Worm (Caenorhabditis elegans) whole organism, young adult: ENCODE data around the gene abcf-2.
A peak's percentile ranks its signal among the peaks of the same experiment; 100 is the strongest.

Experiments used
- C17E4.6 ChIP-seq: fragments of 200-800 bp; sonication (Bioruptor generic); IDR thresholded peaks from 2 replicates; pipeline ENCODE4 v1.3.6; 2022; ENCODE audit warnings: missing genetic modification reagents, missing genetic modification characterization, missing compliant biosample characterization
- D2030.7 ChIP-seq: fragments of 200-800 bp; sonication (Bioruptor generic); IDR thresholded peaks from 2 replicates; pipeline ENCODE4 v1.3.6; 2022; ENCODE audit warnings: missing genetic modification reagents, missing genetic modification characterization, missing compliant biosample characterization
- F22D6.2 ChIP-seq: sonication (generic microtip); optimal IDR thresholded peaks from 2 replicates; lab custom pipeline; 2016; ENCODE audit warnings: mild to moderate bottlenecking, missing genetic modification characterization, missing compliant biosample characterization
- F23B12.7 ChIP-seq: sonication (generic microtip); optimal IDR thresholded peaks from 2 replicates; lab custom pipeline; 2017; ENCODE audit warnings: missing genetic modification characterization, mild to moderate bottlenecking, missing compliant biosample characterization, antibody characterized with exemption, moderate library complexity; ENCODE audit not compliant: insufficient read depth
- F33H1.4 ChIP-seq: fragments of 200-800 bp; sonication (Bioruptor generic); IDR thresholded peaks from 2 replicates; pipeline ENCODE4 v1.3.6; 2022; ENCODE audit warnings: missing genetic modification reagents, missing genetic modification characterization, missing compliant biosample characterization
- F39B2.1 ChIP-seq: fragments of 200-800 bp; sonication (Bioruptor generic); IDR thresholded peaks from 2 replicates; pipeline ENCODE4 v1.3.6; 2022; ENCODE audit warnings: missing genetic modification reagents, missing genetic modification characterization, missing compliant biosample characterization
- F49E8.2 ChIP-seq: sonication (generic microtip); optimal IDR thresholded peaks from 3 replicates; lab custom pipeline; 2017; ENCODE audit warnings: missing genetic modification characterization, mild to moderate bottlenecking, missing compliant biosample characterization, antibody characterized with exemption, moderate library complexity; ENCODE audit not compliant: insufficient read depth
- F52B5.7 ChIP-seq: sonication (generic microtip); optimal IDR thresholded peaks from 2 replicates; lab custom pipeline; 2016; ENCODE audit warnings: mild to moderate bottlenecking, missing genetic modification characterization, missing compliant biosample characterization
- Y79H2A.3 ChIP-seq: fragments of 200-800 bp; sonication (Bioruptor generic); conservative IDR thresholded peaks from 2 replicates; pipeline ENCODE4 v1.3.6; 2022; ENCODE audit warnings: missing genetic modification reagents, missing genetic modification characterization, missing compliant biosample characterization
- ZK185.1 ChIP-seq: sonication (generic microtip); optimal IDR thresholded peaks from 2 replicates; lab custom pipeline; 2016; ENCODE audit warnings: mild to moderate bottlenecking, missing genetic modification characterization, missing compliant biosample characterization; ENCODE audit not compliant: poor library complexity, severe bottlenecking
- atf-7 ChIP-seq: sonication (generic microtip); optimal IDR thresholded peaks from 2 replicates; lab custom pipeline; 2017; ENCODE audit warnings: mild to moderate bottlenecking, missing genetic modification characterization, missing compliant biosample characterization
- attf-3 ChIP-seq: fragments of 200-800 bp; sonication (Bioruptor generic); conservative IDR thresholded peaks from 2 replicates; pipeline ENCODE4 v1.3.6; 2022; ENCODE audit warnings: missing genetic modification reagents, missing genetic modification characterization, missing compliant biosample characterization
- attf-6 ChIP-seq: fragments of 200-800 bp; sonication (Bioruptor generic); IDR thresholded peaks from 2 replicates; pipeline ENCODE4 v1.3.6; 2022; ENCODE audit warnings: missing genetic modification reagents, missing genetic modification characterization, missing compliant biosample characterization
- bed-2 ChIP-seq: fragments of 200-800 bp; sonication (Bioruptor generic); IDR thresholded peaks from 2 replicates; pipeline ENCODE4 v1.3.6; 2022; ENCODE audit warnings: missing genetic modification reagents, missing genetic modification characterization, missing compliant biosample characterization
- ccch-3 ChIP-seq: fragments of 200-800 bp; sonication (Bioruptor generic); optimal IDR thresholded peaks from 2 replicates; lab custom pipeline; 2018; ENCODE audit warnings: mild to moderate bottlenecking, missing genetic modification characterization, missing compliant biosample characterization
- cebp-1 ChIP-seq, 2 experiments: fragments of 200-800 bp in 1 of 2; sonication (Bioruptor generic) in 1 of 2; sonication (generic microtip) in 1 of 2; IDR thresholded peaks in 1 of 2; optimal IDR thresholded peaks in 1 of 2; 2 replicates each; pipeline versions ENCODE4 v1.3.6 to Lab custom; 2017 to 2022; ENCODE audit warnings: missing compliant biosample characterization in 2 of 2, missing genetic modification characterization in 2 of 2, mild to moderate bottlenecking in 1 of 2, missing genetic modification reagents in 1 of 2, moderate library complexity in 1 of 2
- ceh-100 ChIP-seq: fragments of 200-800 bp; sonication (Bioruptor generic); IDR thresholded peaks from 2 replicates; pipeline ENCODE4 v1.3.6; 2022; ENCODE audit warnings: missing genetic modification reagents, missing genetic modification characterization, missing compliant biosample characterization
- ceh-27 ChIP-seq: fragments of 200-800 bp; sonication (Bioruptor generic); optimal IDR thresholded peaks from 2 replicates; lab custom pipeline; 2018; ENCODE audit warnings: mild to moderate bottlenecking, missing genetic modification characterization, moderate library complexity, missing compliant biosample characterization
- dox-1 ChIP-seq: fragments of 200-800 bp; sonication (Bioruptor generic); IDR thresholded peaks from 2 replicates; pipeline ENCODE4 v1.3.6; 2022; ENCODE audit warnings: missing genetic modification reagents, missing genetic modification characterization, missing compliant biosample characterization
- dpl-1 ChIP-seq: fragments of 150-350 bp; optimal IDR thresholded peaks from 2 replicates; lab custom pipeline; 2014; ENCODE audit warnings: missing biosample characterization, missing genetic modification reagents, missing genetic modification characterization
- efl-1 ChIP-seq: fragments of 150-350 bp; optimal IDR thresholded peaks from 2 replicates; lab custom pipeline; 2014; ENCODE audit warnings: missing biosample characterization, missing genetic modification reagents, missing genetic modification characterization
- ets-4 ChIP-seq: fragments of 200-800 bp; sonication (Bioruptor generic); optimal IDR thresholded peaks from 2 replicates; lab custom pipeline; 2018; ENCODE audit warnings: mild to moderate bottlenecking, missing genetic modification characterization, missing compliant biosample characterization
- gei-17 ChIP-seq: fragments of 200-800 bp; sonication (Bioruptor generic); optimal IDR thresholded peaks from 2 replicates; lab custom pipeline; 2018; ENCODE audit warnings: mild to moderate bottlenecking, missing genetic modification characterization, missing compliant biosample characterization
- hlh-26 ChIP-seq: fragments of 200-800 bp; sonication (Bioruptor generic); conservative IDR thresholded peaks from 2 replicates; pipeline ENCODE4 v1.3.6; 2022; ENCODE audit warnings: missing genetic modification reagents, missing genetic modification characterization, missing compliant biosample characterization
- let-607 ChIP-seq, 2 experiments: fragments of 200-800 bp in 1 of 2; sonication (Bioruptor generic) in 1 of 2; sonication (generic microtip) in 1 of 2; optimal IDR thresholded peaks; 2 replicates each; lab custom pipeline; 2016 to 2018; ENCODE audit warnings: mild to moderate bottlenecking in 2 of 2, missing compliant biosample characterization in 2 of 2, missing genetic modification characterization in 2 of 2, moderate library complexity in 2 of 2, missing genotype in 1 of 2
- lin-35 ChIP-seq, 3 experiments: fragments of 150-350 bp in 2 of 3; sonication (generic microtip) in 1 of 3; optimal IDR thresholded peaks; 2 replicates each; lab custom pipeline; 2014 to 2018; ENCODE audit warnings: missing biosample characterization in 3 of 3, missing genetic modification characterization in 3 of 3, missing genetic modification reagents in 3 of 3
- lin-40 ChIP-seq: sonication (generic microtip); optimal IDR thresholded peaks from 2 replicates; lab custom pipeline; 2016; ENCODE audit warnings: missing genetic modification characterization, mild to moderate bottlenecking, missing compliant biosample characterization, missing genotype, missing genetic modification reagents
- lsl-1 ChIP-seq: fragments of 200-800 bp; sonication (Bioruptor generic); optimal IDR thresholded peaks from 2 replicates; lab custom pipeline; 2018; ENCODE audit warnings: mild to moderate bottlenecking, missing genetic modification characterization, moderate library complexity, missing compliant biosample characterization
- lsy-27 ChIP-seq: sonication (generic microtip); optimal IDR thresholded peaks from 2 replicates; lab custom pipeline; 2017; ENCODE audit warnings: missing genetic modification characterization, mild to moderate bottlenecking, missing compliant biosample characterization, antibody characterized with exemption, missing genotype, borderline replicate concordance; ENCODE audit not compliant: insufficient read depth
- madf-8 ChIP-seq: fragments of 200-800 bp; sonication (Bioruptor generic); conservative IDR thresholded peaks from 2 replicates; pipeline ENCODE4 v1.3.6; 2022; ENCODE audit warnings: missing genetic modification reagents, missing genetic modification characterization, missing compliant biosample characterization
- mcd-1 ChIP-seq: fragments of 200-800 bp; sonication (Bioruptor generic); IDR thresholded peaks from 2 replicates; pipeline ENCODE4 v1.3.6; 2022; ENCODE audit warnings: missing genetic modification reagents, missing genetic modification characterization, missing compliant biosample characterization
- mes-4 ChIP-seq: sonication (generic microtip); optimal IDR thresholded peaks from 2 replicates; lab custom pipeline; 2016; ENCODE audit warnings: missing genotype, missing genetic modification characterization, missing compliant biosample characterization
- nfya-1 ChIP-seq: sonication (generic microtip); optimal IDR thresholded peaks from 2 replicates; lab custom pipeline; 2017; ENCODE audit warnings: antibody characterized with exemption, missing compliant biosample characterization, missing genetic modification characterization, borderline replicate concordance; ENCODE audit not compliant: insufficient read depth
- nhr-120 ChIP-seq: fragments of 200-800 bp; sonication (Bioruptor generic); IDR thresholded peaks from 2 replicates; pipeline ENCODE4 v1.3.6; 2022; ENCODE audit warnings: missing genetic modification characterization, missing compliant biosample characterization
- nhr-27 ChIP-seq: fragments of 200-800 bp; sonication (Bioruptor generic); optimal IDR thresholded peaks from 2 replicates; lab custom pipeline; 2018; ENCODE audit warnings: mild to moderate bottlenecking, missing genetic modification characterization, moderate library complexity, missing compliant biosample characterization
- nhr-90 ChIP-seq: sonication (generic microtip); optimal IDR thresholded peaks from 2 replicates; lab custom pipeline; 2016; ENCODE audit warnings: missing genotype, mild to moderate bottlenecking, missing genetic modification characterization, missing compliant biosample characterization
- rcor-1 ChIP-seq: fragments of 200-800 bp; sonication (Bioruptor generic); IDR thresholded peaks from 2 replicates; pipeline ENCODE4 v1.3.6; 2022; ENCODE audit warnings: missing genetic modification reagents, missing genetic modification characterization, missing compliant biosample characterization
- snpc-1.3 ChIP-seq: sonication (generic microtip); optimal IDR thresholded peaks from 2 replicates; lab custom pipeline; 2017; ENCODE audit warnings: missing genetic modification characterization, mild to moderate bottlenecking, missing compliant biosample characterization, antibody characterized with exemption, moderate library complexity, missing genotype, missing genetic modification reagents; ENCODE audit not compliant: insufficient read depth
- somi-1 ChIP-seq: fragments of 200-800 bp; sonication (Bioruptor generic); optimal IDR thresholded peaks from 2 replicates; lab custom pipeline; 2018; ENCODE audit warnings: mild to moderate bottlenecking, missing genetic modification characterization, missing compliant biosample characterization
- sptf-2 ChIP-seq: fragments of 200-800 bp; sonication (Bioruptor generic); optimal IDR thresholded peaks from 2 replicates; lab custom pipeline; 2018; ENCODE audit warnings: mild to moderate bottlenecking, missing genetic modification characterization, missing compliant biosample characterization
- tbx-9 ChIP-seq: sonication (generic microtip); optimal IDR thresholded peaks from 2 replicates; lab custom pipeline; 2016; ENCODE audit warnings: borderline replicate concordance, missing genetic modification characterization, inconsistent platforms, missing compliant biosample characterization
- unc-130 ChIP-seq: sonication (generic microtip); optimal IDR thresholded peaks from 2 replicates; lab custom pipeline; 2016; ENCODE audit warnings: missing genetic modification reagents, missing genetic modification characterization, missing compliant biosample characterization
- ztf-18 ChIP-seq: sonication (generic microtip); optimal IDR thresholded peaks from 2 replicates; lab custom pipeline; 2016; ENCODE audit warnings: missing genotype, mild to moderate bottlenecking, missing genetic modification characterization, missing compliant biosample characterization
- ztf-26 ChIP-seq: sonication (generic microtip); optimal IDR thresholded peaks from 2 replicates; lab custom pipeline; 2017; ENCODE audit warnings: missing genetic modification characterization, missing compliant biosample characterization

The abcf-2 gene

DNA sequence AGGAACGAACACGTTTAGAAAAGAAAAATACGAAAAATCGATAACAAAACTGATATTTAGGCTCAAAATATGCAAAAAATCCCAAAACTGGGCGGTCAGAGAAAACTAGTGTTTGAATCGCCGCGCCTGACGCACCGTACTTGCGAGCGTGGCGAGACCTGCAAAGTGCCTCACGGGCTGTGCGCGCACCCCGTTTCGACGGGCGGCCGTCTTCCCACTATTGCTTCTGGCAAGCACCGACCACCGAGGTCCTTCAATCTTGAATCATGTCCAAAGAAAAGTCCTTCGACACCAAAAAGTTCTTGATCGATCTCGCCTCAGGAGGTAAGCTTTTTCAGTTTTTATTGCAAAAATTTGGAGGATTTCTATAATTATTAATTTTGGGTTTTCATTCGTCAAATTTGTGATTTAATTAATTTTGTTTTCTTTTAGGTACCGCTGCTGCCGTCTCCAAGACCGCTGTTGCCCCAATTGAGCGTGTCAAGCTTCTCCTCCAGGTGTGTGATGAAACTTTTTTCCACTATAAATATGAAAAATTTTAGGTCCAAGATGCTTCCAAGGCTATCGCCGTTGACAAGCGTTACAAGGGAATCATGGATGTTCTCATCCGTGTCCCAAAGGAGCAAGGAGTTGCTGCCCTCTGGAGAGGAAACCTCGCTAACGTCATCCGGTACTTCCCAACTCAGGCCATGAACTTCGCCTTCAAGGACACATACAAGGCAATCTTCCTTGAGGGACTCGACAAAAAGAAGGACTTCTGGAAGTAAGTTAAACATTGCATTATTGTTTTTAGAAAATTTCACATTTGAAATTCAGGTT is 1.1 kb upstream of the abcf-2 start, which contains the start of gene ant-1.1 (continued):
- TF ChIP-seq ets-4 (GFP tag; lab: Kevin White, UChicago) (peak; percentile 53), mcd-1 (peak; percentile 94), somi-1 (GFP tag; lab: Kevin White, UChicago) (peak; percentile 35), lsy-27 (tag; lab: Kevin White, UChicago) (no peak), ZK185.1 (tag; lab: Kevin White, UChicago) (peak; percentile 85), lin-35 (GFP tag; optimal IDR thresholded peaks at IDR 0.05; lab: Kevin White, UChicago) (peak; percentile 13 to 96 (median 66)), attf-6 (GFP tag; lab: Robert Waterston, UW) (no peak), F33H1.4 (GFP tag; lab: Robert Waterston, UW) (peak; percentile 99), F23B12.7 (tag; lab: Kevin White, UChicago) (peak; percentile 68), nhr-27 (no peak), ccch-3 (no peak), nfya-1 (no peak), dpl-1 (GFP tag; lab: Kevin White, UChicago) (peak; percentile 86), snpc-1.3 (tag; lab: Kevin White, UChicago) (peak; percentile 84), D2030.7 (peak; percentile 88), attf-3 (GFP tag; lab: Robert Waterston, UW) (peak; percentile 53; the same call in 1 of the 2 replicates), nhr-90 (tag; lab: Kevin White, UChicago) (no peak), unc-130 (GFP tag; lab: Kevin White, UChicago) (peak; percentile 30), mes-4 (no peak), gei-17 (GFP tag; lab: Kevin White, UChicago) (peak; percentile 45), bed-2 (GFP tag; lab: Robert Waterston, UW) (no peak), hlh-26 (no peak), rcor-1 (GFP tag; lab: Robert Waterston, UW) (peak; percentile 87), F52B5.7 (no peak), ztf-26 (tag; lab: Kevin White, UChicago) (peak; percentile 85), cebp-1 (GFP tag; IDR thresholded peaks at IDR 0.05; lab: Robert Waterston, UW) (peak; percentile 69), cebp-1 (tag; optimal IDR thresholded peaks at IDR 0.05; lab: Kevin White, UChicago) (peak; percentile 84), ceh-27 (GFP tag; lab: Kevin White, UChicago) (peak; percentile 89), C17E4.6 (peak; percentile 79; the same call in 1 of the 2 replicates), nhr-120 (no peak), tbx-9 (no peak), Y79H2A.3 (GFP tag; lab: Robert Waterston, UW) (no peak), let-607 (tag; optimal IDR thresholded peaks at IDR 0.05; lab: Kevin White, UChicago) (peak; percentile 14 to 77), dox-1 (peak; percentile 82), F22D6.2 (tag; lab: Kevin White, UChicago) (peak; percentile 1), efl-1 (GFP tag; lab: Kevin White, UChicago) (peak; percentile 86), atf-7 (tag; lab: Kevin White, UChicago) (peak; percentile 81), lsl-1 (peak; percentile 88), F49E8.2 (tag; lab: Kevin White, UChicago) (peak; percentile 10), ztf-18 (peak; percentile 87), F39B2.1 (GFP tag; lab: Robert Waterston, UW) (peak; percentile 73; the same call in 1 of the 2 replicates), sptf-2 (GFP tag; lab: Kevin White, UChicago) (peak; percentile 22), ceh-100 (GFP tag; lab: Robert Waterston, UW) (peak; percentile 74), lin-40 (tag; lab: Kevin White, UChicago) (peak; percentile 91), madf-8 (peak; percentile 29; the same call in 1 of the 2 replicates)
